Worm (Caenorhabditis elegans): ENCODE results near the gene abcf-3.

The abcf-3 gene

DNA sequence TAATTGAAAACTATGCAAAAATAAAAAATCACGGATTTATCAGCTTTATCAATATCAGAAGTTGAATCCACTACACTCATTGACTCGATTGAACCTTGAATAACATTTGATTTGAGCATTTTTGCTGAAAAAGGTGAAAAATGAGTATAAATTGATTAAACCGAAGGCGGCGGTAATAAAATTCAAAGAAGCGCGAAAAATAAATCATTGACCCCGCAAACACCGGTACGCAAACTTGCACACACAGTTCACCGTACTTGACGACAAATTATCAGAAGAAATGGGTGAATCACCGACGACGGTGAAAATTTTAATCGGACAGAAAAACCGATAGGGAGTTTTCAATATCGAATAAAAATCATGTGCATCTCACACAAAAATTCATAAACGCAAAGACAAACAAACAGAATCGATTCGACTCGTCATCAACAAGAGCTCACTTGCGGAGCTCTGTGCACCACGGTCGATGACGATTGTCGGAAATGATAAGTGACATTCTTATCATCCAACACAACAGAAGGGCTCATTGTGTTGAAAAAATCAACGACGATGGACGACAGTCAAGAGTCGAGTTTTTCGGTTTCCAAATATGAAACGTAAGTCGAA lies 23.6 kb upstream of the abcf-3 start, which contains the start of the genes wht-7 and Y42G9A.1:
wht-7 (minus strand) TSS at position 131 of the 606 bp plus-strand sequence.
Y42G9A.1 (plus strand) TSS at position 495 of the 606 bp plus-strand sequence.
- TF ChIP-seq egl-27 (tag; optimal IDR thresholded peaks at IDR 0.05) (no peak), fos-1 (tag; optimal IDR thresholded peaks at IDR 0.05) (peak; percentile 67), dmd-4 (tag; optimal IDR thresholded peaks at IDR 0.05) (no peak), nhr-11 (tag; optimal IDR thresholded peaks at IDR 0.05) (no peak), ama-1 (optimal IDR thresholded peaks at IDR 0.05) (no peak), lin-11 (tag; optimal IDR thresholded peaks at IDR 0.05) (no peak), nhr-77 (tag; optimal IDR thresholded peaks at IDR 0.05) (no peak), C34F6.9 (tag; optimal IDR thresholded peaks at IDR 0.05) (no peak), gmeb-1 (tag; optimal IDR thresholded peaks at IDR 0.05) (peak; percentile 10), nhr-25 (tag; optimal IDR thresholded peaks at IDR 0.05) (no peak)

DNA sequence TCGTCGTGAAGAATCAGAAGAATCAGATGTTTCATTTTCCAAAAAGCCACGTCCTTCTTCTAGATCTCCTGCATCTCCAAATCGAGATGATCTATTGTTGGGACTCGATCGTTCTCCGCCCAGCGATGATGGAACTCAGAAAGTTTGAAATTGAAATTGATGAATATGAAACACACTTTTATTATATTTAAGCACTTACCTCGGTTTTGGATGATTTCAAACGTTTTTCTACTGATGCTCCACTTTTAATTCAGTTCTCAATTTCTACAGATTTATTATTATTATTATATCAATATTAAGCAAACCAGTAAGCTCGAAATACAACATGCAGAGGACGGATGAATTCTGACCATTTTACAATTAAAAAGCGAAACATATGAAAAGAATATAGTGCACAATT lies 18.6 kb upstream of the abcf-3 start:
- no peak for TF ChIP-seq ztf-4 (tag; optimal IDR thresholded peaks at IDR 0.05)
- no peak for TF ChIP-seq snpc-4 (tag; optimal IDR thresholded peaks at IDR 0.05)
- no peak for TF ChIP-seq nhr-237 (tag; optimal IDR thresholded peaks at IDR 0.05)
- TF ChIP-seq egl-27 (tag; optimal IDR thresholded peaks at IDR 0.05), result no peak

DNA sequence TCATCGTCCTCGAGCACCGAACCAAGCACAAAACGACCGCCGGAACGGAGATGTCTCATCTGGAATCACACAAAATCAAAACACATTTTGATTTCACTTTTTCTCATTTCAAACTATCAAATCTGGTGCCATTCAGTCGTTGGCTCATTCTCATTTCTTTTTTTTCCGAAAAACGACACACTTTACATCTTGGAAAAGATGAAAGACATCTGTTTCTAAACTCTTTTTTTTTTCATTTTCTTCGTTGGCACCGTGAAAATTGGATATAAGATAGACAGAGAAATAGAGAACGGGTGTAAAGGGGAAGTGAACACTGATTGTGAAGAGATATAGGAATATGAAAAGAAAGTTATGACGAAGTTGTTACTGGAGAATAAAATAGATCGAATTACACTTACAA lies 17.4 kb upstream of the abcf-3 start:
- no peak for TF ChIP-seq nhr-129 (tag; optimal IDR thresholded peaks at IDR 0.05)
- TF ChIP-seq zag-1 (tag; optimal IDR thresholded peaks at IDR 0.05), result no peak
- TF ChIP-seq F13H6.1 (tag; optimal IDR thresholded peaks at IDR 0.05), result peak; percentile 23
- TF ChIP-seq nhr-237 (tag; optimal IDR thresholded peaks at IDR 0.05), result no peak
- peak; percentile 33 for TF ChIP-seq C34F6.9 (tag; optimal IDR thresholded peaks at IDR 0.05)
- TF ChIP-seq ztf-4 (tag; optimal IDR thresholded peaks at IDR 0.05), result no peak
- no peak for TF ChIP-seq lin-13 (GFP tag; optimal IDR thresholded peaks at IDR 0.05)
- no peak for TF ChIP-seq ztf-1 (GFP tag; conservative IDR thresholded peaks at IDR 0.05)
- TF ChIP-seq mbf-1 (tag; optimal IDR thresholded peaks at IDR 0.05), result no peak
- no peak for TF ChIP-seq unc-55 (GFP tag; optimal IDR thresholded peaks at IDR 0.05)

DNA sequence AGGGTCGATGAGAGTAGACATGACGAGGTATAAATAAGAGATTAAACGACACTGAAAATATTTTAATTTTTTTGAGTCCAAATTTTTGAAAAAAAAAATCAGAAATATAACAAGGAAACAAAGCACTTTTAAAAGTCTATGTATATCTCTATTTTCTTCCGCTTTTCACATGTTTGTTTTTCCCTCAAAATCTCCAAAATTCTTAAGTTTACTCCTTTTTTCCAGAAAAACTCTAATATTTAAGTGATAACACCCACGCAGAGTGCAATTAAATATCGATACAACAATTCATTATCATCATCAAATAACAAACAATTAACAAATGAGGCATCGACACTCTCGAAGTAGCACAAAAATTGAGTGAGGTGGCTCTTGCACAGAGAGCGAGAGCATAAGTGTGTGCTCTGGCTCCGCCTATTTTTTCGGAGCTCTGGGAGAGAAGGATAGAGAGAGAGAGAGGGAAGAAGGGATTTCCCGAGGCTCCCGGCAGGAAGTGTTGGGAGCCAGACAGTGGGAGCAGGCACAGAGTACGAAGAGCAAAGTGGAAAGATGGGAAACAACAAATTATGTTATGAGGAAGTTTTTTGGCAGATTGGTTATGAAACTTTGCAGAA lies 15.4 kb upstream of the abcf-3 start, which contains the start of gene anmt-2:
anmt-2 (minus strand) TSS at position 51 of the 614 bp plus-strand sequence.
- TF ChIP-seq sma-9 (GFP tag; optimal IDR thresholded peaks at IDR 0.05), result peak; percentile 71
- no peak for TF ChIP-seq sma-9 (tag; optimal IDR thresholded peaks at IDR 0.05)
- TF ChIP-seq Y55F3AM.14 (GFP tag; optimal IDR thresholded peaks at IDR 0.05), result no peak
- no peak for TF ChIP-seq alr-1 (tag; optimal IDR thresholded peaks at IDR 0.05)
- TF ChIP-seq F13H6.1 (tag; optimal IDR thresholded peaks at IDR 0.05), result peak; percentile 69
- TF ChIP-seq nhr-129 (tag; optimal IDR thresholded peaks at IDR 0.05), result peak; percentile 56
- no peak for TF ChIP-seq elt-3 (tag; optimal IDR thresholded peaks at IDR 0.05)
- no peak for TF ChIP-seq ztf-4 (tag; optimal IDR thresholded peaks at IDR 0.05)

DNA sequence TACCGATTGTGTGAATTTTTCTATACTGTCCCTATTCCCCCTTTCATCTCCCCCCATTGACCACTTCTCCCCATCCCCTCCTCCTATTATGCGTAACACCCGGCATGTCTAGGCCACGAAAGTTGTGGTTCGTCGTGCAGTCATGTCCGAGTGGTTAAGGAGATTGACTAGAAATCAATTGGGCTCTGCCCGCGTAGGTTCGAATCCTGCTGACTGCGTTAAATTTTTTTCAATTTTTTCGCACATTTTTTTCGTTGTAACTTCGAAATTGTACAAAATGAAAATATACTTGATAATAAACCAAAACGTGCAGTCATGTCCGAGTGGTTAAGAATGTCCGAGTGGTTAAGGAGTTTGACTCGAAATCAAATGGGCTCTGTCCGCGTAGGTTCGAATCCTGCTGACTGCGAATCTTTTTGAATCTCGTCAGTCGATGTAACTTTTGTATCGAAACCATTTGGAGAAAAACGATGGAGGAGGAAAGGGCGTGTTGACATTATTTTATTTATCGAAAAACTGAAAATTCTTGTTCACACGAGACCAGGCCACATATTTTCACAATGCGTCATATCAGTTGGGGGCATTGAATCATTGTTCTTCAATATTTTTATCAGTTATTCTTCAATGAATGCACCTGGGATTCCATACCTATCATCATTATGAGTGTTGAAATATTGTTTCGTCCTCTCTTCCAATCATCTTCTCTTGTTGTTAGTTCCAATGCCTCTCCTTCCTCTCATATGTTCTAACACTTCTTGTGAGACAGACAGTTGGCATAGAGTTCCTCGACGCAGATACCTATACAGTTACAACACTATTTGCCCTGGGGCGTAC lies 14.3 kb upstream of the abcf-3 start, which contains the start of gene nfm-1:
nfm-1 (plus strand) TSS at position 812 of the 834 bp plus-strand sequence.
- no peak for TF ChIP-seq unc-39 (tag; optimal IDR thresholded peaks at IDR 0.05)
- peak; percentile 57 to 68 for TF ChIP-seq lsy-2 (tag; optimal IDR thresholded peaks at IDR 0.05)
- peak; percentile 18 for TF ChIP-seq nhr-10 (tag; optimal IDR thresholded peaks at IDR 0.05)
- TF ChIP-seq aly-2 (tag; optimal IDR thresholded peaks at IDR 0.05), result no peak
- peak; percentile 63 for TF ChIP-seq unc-55 (GFP tag; optimal IDR thresholded peaks at IDR 0.05)
- TF ChIP-seq nhr-77 (tag; optimal IDR thresholded peaks at IDR 0.05), result no peak
- TF ChIP-seq nhr-11 (tag; optimal IDR thresholded peaks at IDR 0.05), result peak; percentile 39
- peak; percentile 70 for TF ChIP-seq lin-11 (tag; optimal IDR thresholded peaks at IDR 0.05)
- no peak for TF ChIP-seq elt-3 (tag; optimal IDR thresholded peaks at IDR 0.05)
- TF ChIP-seq Y55F3AM.14 (GFP tag; optimal IDR thresholded peaks at IDR 0.05), result no peak
- no peak for TF ChIP-seq alr-1 (tag; optimal IDR thresholded peaks at IDR 0.05)
- TF ChIP-seq R02D3.7 (tag; optimal IDR thresholded peaks at IDR 0.05), result no peak
- TF ChIP-seq elt-1 (tag; optimal IDR thresholded peaks at IDR 0.05), result no peak
- no peak for TF ChIP-seq zag-1 (tag; optimal IDR thresholded peaks at IDR 0.05)
- no peak for TF ChIP-seq nhr-23 (tag; optimal IDR thresholded peaks at IDR 0.05)
- TF ChIP-seq crh-2 (tag; optimal IDR thresholded peaks at IDR 0.05), result peak; percentile 47
- no peak for TF ChIP-seq sem-4 (tag; optimal IDR thresholded peaks at IDR 0.05)
- peak; percentile 64 for TF ChIP-seq sma-9 (GFP tag; optimal IDR thresholded peaks at IDR 0.05)
- TF ChIP-seq sma-9 (tag; optimal IDR thresholded peaks at IDR 0.05), result no peak
- TF ChIP-seq nhr-21 (tag; optimal IDR thresholded peaks at IDR 0.05), result peak; percentile 60
- no peak for TF ChIP-seq ztf-1 (GFP tag; conservative IDR thresholded peaks at IDR 0.05)
- TF ChIP-seq fos-1 (tag; optimal IDR thresholded peaks at IDR 0.05), result peak; percentile 95
- TF ChIP-seq mbf-1 (tag; optimal IDR thresholded peaks at IDR 0.05), result peak; percentile 21
- TF ChIP-seq mdl-1 (tag; optimal IDR thresholded peaks at IDR 0.05), result peak in 1 of 2 experiments; percentile 13
- peak; percentile 72 for TF ChIP-seq gmeb-1 (tag; optimal IDR thresholded peaks at IDR 0.05)
- peak; percentile 52 for TF ChIP-seq F13H6.1 (tag; optimal IDR thresholded peaks at IDR 0.05)
- peak; percentile 72 for TF ChIP-seq nhr-129 (tag; optimal IDR thresholded peaks at IDR 0.05)
- no peak for TF ChIP-seq ama-1 (optimal IDR thresholded peaks at IDR 0.05)
- peak; percentile 54 for TF ChIP-seq ztf-4 (tag; optimal IDR thresholded peaks at IDR 0.05)
- no peak for TF ChIP-seq unc-62 (GFP tag; optimal IDR thresholded peaks at IDR 0.05)
- no peak for TF ChIP-seq ztf-11 (tag; optimal IDR thresholded peaks at IDR 0.05)
- no peak for TF ChIP-seq dmd-4 (tag; optimal IDR thresholded peaks at IDR 0.05)
- peak; percentile 36 for TF ChIP-seq nhr-25 (tag; optimal IDR thresholded peaks at IDR 0.05)
- TF ChIP-seq nhr-12 (tag; optimal IDR thresholded peaks at IDR 0.05), result no peak

All from whole organism, L2 larva.